Worm (Caenorhabditis elegans) whole organism, L2 larva: ENCODE results near the gene vhp-1.

Experiments used
- R02D3.7 ChIP-seq: fragments of 150-350 bp; optimal IDR thresholded peaks from 2 replicates; lab custom pipeline; 2014; ENCODE audit warnings: missing biosample characterization, missing genetic modification characterization
- ama-1 ChIP-seq: fragments of 150-350 bp; optimal IDR thresholded peaks from 2 replicates; lab custom pipeline; 2018; ENCODE audit warnings: inconsistent platforms
- egl-27 ChIP-seq: sonication (generic microtip); optimal IDR thresholded peaks from 3 replicates; lab custom pipeline; 2017; ENCODE audit warnings: missing biosample characterization, missing genetic modification reagents, missing genetic modification characterization
- lsy-2 ChIP-seq, 2 experiments: fragments of 150-350 bp in 1 of 2; sonication (generic microtip) in 1 of 2; optimal IDR thresholded peaks; 2 replicates each; lab custom pipeline; 2014 to 2017; ENCODE audit warnings: missing biosample characterization in 2 of 2, missing genetic modification characterization in 2 of 2
- nhr-11 ChIP-seq: fragments of 150-350 bp; optimal IDR thresholded peaks from 2 replicates; lab custom pipeline; 2014; ENCODE audit warnings: missing biosample characterization, missing genetic modification characterization
- nhr-21 ChIP-seq: fragments of 150-350 bp; optimal IDR thresholded peaks from 2 replicates; lab custom pipeline; 2014; ENCODE audit warnings: missing biosample characterization, missing genetic modification characterization
- snpc-4 ChIP-seq: fragments of 150-350 bp; optimal IDR thresholded peaks from 2 replicates; lab custom pipeline; 2014; ENCODE audit warnings: missing biosample characterization, missing genetic modification characterization
- unc-55 ChIP-seq: fragments of 150-350 bp; sonication (generic microtip); optimal IDR thresholded peaks from 3 replicates; lab custom pipeline; 2014; ENCODE audit warnings: missing biosample characterization, missing genetic modification reagents, missing genetic modification characterization
- zag-1 ChIP-seq: fragments of 150-350 bp; optimal IDR thresholded peaks from 2 replicates; lab custom pipeline; 2014; ENCODE audit warnings: missing biosample characterization, missing genetic modification characterization
- ztf-4 ChIP-seq: fragments of 150-350 bp; optimal IDR thresholded peaks from 2 replicates; lab custom pipeline; 2014; ENCODE audit warnings: missing biosample characterization, missing genetic modification characterization

ce11 chrII:5355384-5355783 is 32.3 kb downstream of the vhp-1 start, which contains the start of gene srg-69:
- TF ChIP-seq snpc-4 (tag; lab: Kevin White, UChicago) (no peak), ztf-4 (tag; lab: Kevin White, UChicago) (no peak), unc-55 (no peak), lsy-2 (tag; optimal IDR thresholded peaks at IDR 0.05; lab: Kevin White, UChicago) (no peak), zag-1 (tag; lab: Kevin White, UChicago) (no peak), nhr-11 (tag; lab: Kevin White, UChicago) (no peak), R02D3.7 (tag; lab: Kevin White, UChicago) (no peak), egl-27 (tag; lab: Kevin White, UChicago) (no peak), ama-1 (lab: Kevin White, UChicago) (no peak), nhr-21 (tag; lab: Kevin White, UChicago) (no peak)
